Fruit fly (Drosophila melanogaster) whole organism: ENCODE data around the gene CG10311.

ENCODE experiments used
- CG8478 ChIP-seq: fragments of >200 bp; optimal IDR thresholded peaks from 2 replicates; lab custom pipeline; 2018; ENCODE audit warnings: inconsistent platforms
- Dll ChIP-seq: fragments of >200 bp; optimal IDR thresholded peaks from 2 replicates; lab custom pipeline; 2017
- EcR ChIP-seq, 2 experiments: fragments of >200 bp; optimal IDR thresholded peaks; 2 replicates each; lab custom pipeline; 2017; ENCODE audit warnings: missing biosample characterization in 2 of 2, missing genetic modification characterization in 2 of 2, missing genetic modification reagents in 2 of 2
- pan ChIP-seq: fragments of >200 bp; optimal IDR thresholded peaks from 2 replicates; lab custom pipeline; 2017
- psq ChIP-seq: fragments of >200 bp; optimal IDR thresholded peaks from 2 replicates; lab custom pipeline; 2017
- usp ChIP-seq: fragments of >200 bp; optimal IDR thresholded peaks from 2 replicates; lab custom pipeline; 2017; ENCODE audit warnings: missing biosample characterization, missing genetic modification characterization, mixed read lengths

dm6 chr3R:16396565-16396964, 39.8 kb upstream of the CG10311 start:
- TF ChIP-seq psq (lab: Kevin White, UChicago) (no peak), pan (lab: Kevin White, UChicago) (no peak), EcR (GFP tag; optimal IDR thresholded peaks at IDR 0.05; lab: Kevin White, UChicago) (no peak), usp (GFP tag; lab: Kevin White, UChicago) (no peak), Dll (lab: Kevin White, UChicago) (no peak), CG8478 (no peak)
